Worm (Caenorhabditis elegans) whole organism, late embryonic: ENCODE data around the gene F32G8.3.

Experiments
- C38D4.7 ChIP-seq: fragments of 200-800 bp; sonication (Bioruptor generic); optimal IDR thresholded peaks from 2 replicates; lab custom pipeline; 2018; ENCODE audit warnings: mild to moderate bottlenecking, missing genetic modification characterization, moderate library complexity, missing compliant biosample characterization
- ama-1 ChIP-seq: fragments of 150-350 bp; optimal IDR thresholded peaks from 2 replicates; lab custom pipeline; 2014
- ceh-18 ChIP-seq: sonication (generic microtip); optimal IDR thresholded peaks from 2 replicates; lab custom pipeline; 2016; ENCODE audit warnings: missing genetic modification characterization, missing compliant biosample characterization
- ceh-19 ChIP-seq: fragments of 200-800 bp; sonication (Bioruptor generic); optimal IDR thresholded peaks from 2 replicates; lab custom pipeline; 2018; ENCODE audit warnings: mild to moderate bottlenecking, missing genetic modification characterization, missing compliant biosample characterization
- ceh-2 ChIP-seq: sonication (generic microtip); optimal IDR thresholded peaks from 2 replicates; lab custom pipeline; 2016; ENCODE audit warnings: missing genotype, missing genetic modification characterization, missing compliant biosample characterization
- ceh-24 ChIP-seq: sonication (generic microtip); optimal IDR thresholded peaks from 2 replicates; lab custom pipeline; 2016; ENCODE audit warnings: mild to moderate bottlenecking, missing genetic modification characterization, missing compliant biosample characterization
- ceh-34 ChIP-seq: sonication (generic microtip); optimal IDR thresholded peaks from 2 replicates; lab custom pipeline; 2016; ENCODE audit warnings: mild to moderate bottlenecking, missing genetic modification characterization, missing compliant biosample characterization
- ceh-45 ChIP-seq: fragments of 200-800 bp; sonication (Bioruptor generic); IDR thresholded peaks from 2 replicates; pipeline ENCODE4 v1.3.6; 2022; ENCODE audit warnings: missing genetic modification reagents, missing genetic modification characterization, missing compliant biosample characterization
- ceh-9 ChIP-seq: sonication (generic microtip); optimal IDR thresholded peaks from 2 replicates; lab custom pipeline; 2016; ENCODE audit warnings: mild to moderate bottlenecking, missing genetic modification characterization, inconsistent platforms, missing compliant biosample characterization
- dve-1 ChIP-seq: sonication (generic microtip); optimal IDR thresholded peaks from 2 replicates; lab custom pipeline; 2017; ENCODE audit warnings: antibody characterized with exemption, mild to moderate bottlenecking, missing genetic modification characterization, missing compliant biosample characterization
- elt-4 ChIP-seq: sonication (generic microtip); optimal IDR thresholded peaks from 2 replicates; lab custom pipeline; 2016; ENCODE audit warnings: missing genetic modification characterization, missing compliant biosample characterization
- fax-1 ChIP-seq: sonication (generic microtip); optimal IDR thresholded peaks from 2 replicates; lab custom pipeline; 2016; ENCODE audit warnings: missing genotype, missing genetic modification characterization, missing compliant biosample characterization
- fkh-6 ChIP-seq: sonication (generic microtip); optimal IDR thresholded peaks from 2 replicates; lab custom pipeline; 2016; ENCODE audit warnings: missing genetic modification characterization, missing compliant biosample characterization
- lin-11 ChIP-seq: fragments of 200-800 bp; sonication (Bioruptor generic); optimal IDR thresholded peaks from 2 replicates; lab custom pipeline; 2018; ENCODE audit warnings: mild to moderate bottlenecking, missing genetic modification characterization, missing compliant biosample characterization
- madf-2 ChIP-seq: sonication (generic microtip); optimal IDR thresholded peaks from 2 replicates; lab custom pipeline; 2017; ENCODE audit warnings: missing genetic modification characterization, missing compliant biosample characterization
- mec-3 ChIP-seq: sonication (generic microtip); optimal IDR thresholded peaks from 2 replicates; lab custom pipeline; 2016; ENCODE audit warnings: borderline replicate concordance, missing genetic modification characterization, missing compliant biosample characterization
- nhr-232 ChIP-seq: sonication (generic microtip); optimal IDR thresholded peaks from 2 replicates; lab custom pipeline; 2016; ENCODE audit warnings: missing genetic modification characterization, missing compliant biosample characterization
- npax-4 ChIP-seq: sonication (generic microtip); optimal IDR thresholded peaks from 2 replicates; lab custom pipeline; 2016; ENCODE audit warnings: missing genetic modification characterization, missing compliant biosample characterization
- pat-9 ChIP-seq: fragments of 200-800 bp; sonication (Bioruptor generic); optimal IDR thresholded peaks from 2 replicates; lab custom pipeline; 2018; ENCODE audit warnings: mild to moderate bottlenecking, missing genetic modification characterization, moderate library complexity, missing compliant biosample characterization
- pha-2 ChIP-seq: sonication (generic microtip); optimal IDR thresholded peaks from 2 replicates; lab custom pipeline; 2017; ENCODE audit warnings: mild to moderate bottlenecking, missing genetic modification characterization, missing compliant biosample characterization
- pha-4 ChIP-seq: fragments of 150-350 bp; optimal IDR thresholded peaks from 2 replicates; lab custom pipeline; 2018; ENCODE audit warnings: missing biosample characterization, missing genetic modification reagents, missing genetic modification characterization
- rnt-1 ChIP-seq: sonication (generic microtip); optimal IDR thresholded peaks from 2 replicates; lab custom pipeline; 2016; ENCODE audit warnings: missing genetic modification characterization, missing compliant biosample characterization
- sox-4 ChIP-seq: sonication (generic microtip); optimal IDR thresholded peaks from 2 replicates; lab custom pipeline; 2017; ENCODE audit warnings: mild to moderate bottlenecking, missing genetic modification characterization, inconsistent platforms, missing compliant biosample characterization
- tbx-2 ChIP-seq: sonication (generic microtip); optimal IDR thresholded peaks from 2 replicates; lab custom pipeline; 2016; ENCODE audit warnings: missing genetic modification characterization, missing compliant biosample characterization
- tbx-7 ChIP-seq: sonication (generic microtip); optimal IDR thresholded peaks from 2 replicates; lab custom pipeline; 2016; ENCODE audit warnings: missing genotype, missing genetic modification characterization, missing compliant biosample characterization
- ttx-3 ChIP-seq: sonication (generic microtip); optimal IDR thresholded peaks from 2 replicates; lab custom pipeline; 2016; ENCODE audit warnings: missing genetic modification reagents, missing genetic modification characterization, missing compliant biosample characterization
- unc-3 ChIP-seq, 2 experiments: fragments of 200-800 bp in 1 of 2; sonication (Bioruptor generic) in 1 of 2; sonication (generic microtip) in 1 of 2; conservative IDR thresholded peaks in 1 of 2; optimal IDR thresholded peaks in 1 of 2; 2 replicates each; pipeline versions ENCODE4 v1.3.6 to Lab custom; 2016 to 2022; ENCODE audit warnings: missing compliant biosample characterization in 2 of 2, missing genetic modification characterization in 2 of 2, missing genetic modification reagents in 1 of 2
- unc-42 ChIP-seq: sonication (generic microtip); optimal IDR thresholded peaks from 2 replicates; lab custom pipeline; 2016; ENCODE audit warnings: missing genotype, missing genetic modification characterization, missing compliant biosample characterization
- unc-55 ChIP-seq: sonication (generic microtip); optimal IDR thresholded peaks from 2 replicates; lab custom pipeline; 2017; ENCODE audit warnings: missing biosample characterization, missing genetic modification reagents, missing genetic modification characterization
- unc-86 ChIP-seq: sonication (generic microtip); optimal IDR thresholded peaks from 2 replicates; lab custom pipeline; 2016; ENCODE audit warnings: missing genetic modification characterization, missing compliant biosample characterization

The F32G8.3 gene

ce11 chrV:10514271-10514670 lies 40.9 kb downstream of the F32G8.3 start, which contains the start of gene dmsr-8:
Gene dmsr-8, minus strand, starts transcription at chrV:10514371.
- TF ChIP-seq ceh-2 (tag; lab: Kevin White, UChicago) (no peak), elt-4 (no peak), madf-2 (tag; lab: Kevin White, UChicago) (no peak), dve-1 (tag; lab: Kevin White, UChicago) (no peak)

ce11 chrV:10508855-10509254 lies 46.3 kb downstream of the F32G8.3 start, which contains the start of gene C35A5.6:
Gene C35A5.6, plus strand, starts transcription at chrV:10509137.
- TF ChIP-seq tbx-2 (tag; lab: Kevin White, UChicago) (no peak), pat-9 (tag; lab: Kevin White, UChicago) (no peak), unc-3 (GFP tag; conservative IDR thresholded peaks at IDR 0.05; lab: Robert Waterston, UW) (no peak), unc-3 (tag; optimal IDR thresholded peaks at IDR 0.05; lab: Kevin White, UChicago) (no peak), tbx-7 (tag; lab: Kevin White, UChicago) (no peak), sox-4 (tag; lab: Kevin White, UChicago) (no peak), unc-86 (tag; lab: Kevin White, UChicago) (no peak), rnt-1 (tag; lab: Kevin White, UChicago) (no peak), npax-4 (no peak), mec-3 (tag; lab: Kevin White, UChicago) (no peak), fax-1 (tag; lab: Kevin White, UChicago) (no peak), ama-1 (lab: Kevin White, UChicago) (no peak), ceh-34 (no peak), ttx-3 (tag; lab: Kevin White, UChicago) (no peak), ceh-24 (tag; lab: Kevin White, UChicago) (no peak)

ce11 chrV:10505553-10505952 lies 49.6 kb downstream of the F32G8.3 start, which contains the start of gene C35A5.5:
Gene C35A5.5, plus strand, starts transcription at chrV:10505853.
- no peak for TF ChIP-seq lin-11 (tag; lab: Kevin White, UChicago)
- no peak for TF ChIP-seq C38D4.7 (GFP tag; lab: Kevin White, UChicago)
- TF ChIP-seq ceh-45 (GFP tag; lab: Robert Waterston, UW) = no peak
- no peak for TF ChIP-seq dve-1 (tag; lab: Kevin White, UChicago)
- no peak for TF ChIP-seq ceh-19 (GFP tag; lab: Kevin White, UChicago)
- no peak for TF ChIP-seq ceh-9 (tag; lab: Kevin White, UChicago)
- TF ChIP-seq npax-4 = no peak
- no peak for TF ChIP-seq unc-42 (tag; lab: Kevin White, UChicago)
- no peak for TF ChIP-seq unc-55
- TF ChIP-seq fkh-6 (tag; lab: Kevin White, UChicago) = no peak
- no peak for TF ChIP-seq nhr-232
- no peak for TF ChIP-seq pha-4
- no peak for TF ChIP-seq pha-2 (tag; lab: Kevin White, UChicago)
- no peak for TF ChIP-seq mec-3 (tag; lab: Kevin White, UChicago)
- no peak for TF ChIP-seq ceh-18 (tag; lab: Kevin White, UChicago)
- TF ChIP-seq unc-86 (tag; lab: Kevin White, UChicago) = no peak
